Worm (Caenorhabditis elegans) whole organism, L2 larva: Measurements from ENCODE around the gene srv-32.

ENCODE experiments used
- C34F6.9 ChIP-seq: fragments of 150-350 bp; optimal IDR thresholded peaks from 2 replicates; lab custom pipeline; 2014; ENCODE audit warnings: missing biosample characterization, missing genetic modification characterization
- F13H6.1 ChIP-seq: sonication (generic microtip); optimal IDR thresholded peaks from 2 replicates; lab custom pipeline; 2016; ENCODE audit warnings: missing genetic modification characterization, missing compliant biosample characterization
- R02D3.7 ChIP-seq: fragments of 150-350 bp; optimal IDR thresholded peaks from 2 replicates; lab custom pipeline; 2014; ENCODE audit warnings: missing biosample characterization, missing genetic modification characterization
- Y55F3AM.14 ChIP-seq: fragments of 200-800 bp; sonication (Bioruptor generic); optimal IDR thresholded peaks from 2 replicates; lab custom pipeline; 2018; ENCODE audit warnings: mild to moderate bottlenecking, missing genetic modification characterization, missing compliant biosample characterization
- ZK546.5 ChIP-seq: sonication (generic microtip); optimal IDR thresholded peaks from 2 replicates; lab custom pipeline; 2017; ENCODE audit warnings: missing biosample characterization, missing genetic modification characterization
- alr-1 ChIP-seq: fragments of 150-350 bp; optimal IDR thresholded peaks from 2 replicates; lab custom pipeline; 2014; ENCODE audit warnings: missing biosample characterization, missing genetic modification characterization
- aly-2 ChIP-seq: fragments of 150-350 bp; optimal IDR thresholded peaks from 2 replicates; lab custom pipeline; 2014; ENCODE audit warnings: missing biosample characterization, missing genetic modification characterization
- ama-1 ChIP-seq: fragments of 150-350 bp; optimal IDR thresholded peaks from 2 replicates; lab custom pipeline; 2018; ENCODE audit warnings: inconsistent platforms
- blmp-1 ChIP-seq: sonication (generic microtip); optimal IDR thresholded peaks from 2 replicates; lab custom pipeline; 2017; ENCODE audit warnings: missing genetic modification characterization, mild to moderate bottlenecking, missing compliant biosample characterization, antibody characterized with exemption, moderate library complexity; ENCODE audit not compliant: insufficient read depth
- ceh-16 ChIP-seq: fragments of 150-350 bp; optimal IDR thresholded peaks from 2 replicates; lab custom pipeline; 2014; ENCODE audit warnings: missing biosample characterization, missing genetic modification characterization
- ceh-82 ChIP-seq: fragments of 150-350 bp; optimal IDR thresholded peaks from 2 replicates; lab custom pipeline; 2014; ENCODE audit warnings: missing biosample characterization, missing genetic modification characterization
- crh-2 ChIP-seq: sonication (generic microtip); optimal IDR thresholded peaks from 2 replicates; lab custom pipeline; 2017; ENCODE audit warnings: missing biosample characterization, missing genetic modification characterization
- egl-27 ChIP-seq: sonication (generic microtip); optimal IDR thresholded peaks from 3 replicates; lab custom pipeline; 2017; ENCODE audit warnings: missing biosample characterization, missing genetic modification reagents, missing genetic modification characterization
- elt-1 ChIP-seq: fragments of 150-350 bp; optimal IDR thresholded peaks from 2 replicates; lab custom pipeline; 2014; ENCODE audit warnings: missing biosample characterization, missing genetic modification characterization
- elt-3 ChIP-seq: sonication (generic microtip); optimal IDR thresholded peaks from 2 replicates; lab custom pipeline; 2017; ENCODE audit warnings: missing biosample characterization, missing genetic modification characterization
- fos-1 ChIP-seq: fragments of 150-350 bp; optimal IDR thresholded peaks from 2 replicates; lab custom pipeline; 2014; ENCODE audit warnings: missing biosample characterization, missing genetic modification characterization
- gmeb-1 ChIP-seq: fragments of 150-350 bp; optimal IDR thresholded peaks from 2 replicates; lab custom pipeline; 2014; ENCODE audit warnings: missing biosample characterization, missing genetic modification characterization
- lin-11 ChIP-seq: fragments of 150-350 bp; sonication (generic microtip); optimal IDR thresholded peaks from 2 replicates; lab custom pipeline; 2014; ENCODE audit warnings: missing biosample characterization, missing genetic modification characterization, inconsistent platforms, mixed read lengths
- lin-13 ChIP-seq: fragments of 150-350 bp; optimal IDR thresholded peaks from 2 replicates; lab custom pipeline; 2014; ENCODE audit warnings: missing biosample characterization, missing genetic modification reagents, missing genetic modification characterization
- lin-39 ChIP-seq: fragments of 150-350 bp; optimal IDR thresholded peaks from 2 replicates; lab custom pipeline; 2014; ENCODE audit warnings: missing biosample characterization, missing genetic modification reagents, missing genetic modification characterization
- lsy-2 ChIP-seq, 2 experiments: fragments of 150-350 bp in 1 of 2; sonication (generic microtip) in 1 of 2; optimal IDR thresholded peaks; 2 replicates each; lab custom pipeline; 2014 to 2017; ENCODE audit warnings: missing biosample characterization in 2 of 2, missing genetic modification characterization in 2 of 2
- mab-5 ChIP-seq: fragments of 150-350 bp; optimal IDR thresholded peaks from 2 replicates; lab custom pipeline; 2014; ENCODE audit warnings: missing biosample characterization, missing genetic modification characterization
- mbf-1 ChIP-seq: sonication (generic microtip); optimal IDR thresholded peaks from 2 replicates; lab custom pipeline; 2017; ENCODE audit warnings: missing biosample characterization, missing genetic modification characterization
- mdl-1 ChIP-seq, 2 experiments: fragments of 150-350 bp in 1 of 2; sonication (generic microtip) in 1 of 2; optimal IDR thresholded peaks; 2 replicates each; lab custom pipeline; 2017; ENCODE audit warnings: missing biosample characterization in 2 of 2, missing genetic modification characterization in 2 of 2
- nhr-10 ChIP-seq: sonication (generic microtip); optimal IDR thresholded peaks from 2 replicates; lab custom pipeline; 2017; ENCODE audit warnings: missing biosample characterization, missing genetic modification characterization
- nhr-11 ChIP-seq: fragments of 150-350 bp; optimal IDR thresholded peaks from 2 replicates; lab custom pipeline; 2014; ENCODE audit warnings: missing biosample characterization, missing genetic modification characterization
- nhr-12 ChIP-seq: fragments of 150-350 bp; optimal IDR thresholded peaks from 2 replicates; lab custom pipeline; 2014; ENCODE audit warnings: missing biosample characterization, missing genetic modification characterization
- nhr-129 ChIP-seq: fragments of 150-350 bp; optimal IDR thresholded peaks from 2 replicates; lab custom pipeline; 2014; ENCODE audit warnings: missing biosample characterization, missing genetic modification characterization
- nhr-21 ChIP-seq: fragments of 150-350 bp; optimal IDR thresholded peaks from 2 replicates; lab custom pipeline; 2014; ENCODE audit warnings: missing biosample characterization, missing genetic modification characterization
- nhr-23 ChIP-seq: fragments of 150-350 bp; optimal IDR thresholded peaks from 2 replicates; lab custom pipeline; 2014; ENCODE audit warnings: missing biosample characterization, missing genetic modification reagents, missing genetic modification characterization
- nhr-25 ChIP-seq: fragments of 150-350 bp; sonication (generic microtip); optimal IDR thresholded peaks from 3 replicates; lab custom pipeline; 2014; ENCODE audit warnings: missing biosample characterization, missing genetic modification characterization
- nhr-6 ChIP-seq: fragments of 150-350 bp; optimal IDR thresholded peaks from 2 replicates; lab custom pipeline; 2014; ENCODE audit warnings: missing biosample characterization, missing genetic modification characterization
- nhr-77 ChIP-seq: fragments of 150-350 bp; optimal IDR thresholded peaks from 2 replicates; lab custom pipeline; 2014; ENCODE audit warnings: missing biosample characterization, missing genetic modification characterization
- peb-1 ChIP-seq: fragments of 150-350 bp; optimal IDR thresholded peaks from 2 replicates; lab custom pipeline; 2014; ENCODE audit warnings: missing biosample characterization, missing genetic modification characterization
- sem-4 ChIP-seq: fragments of 150-350 bp; optimal IDR thresholded peaks from 2 replicates; lab custom pipeline; 2014; ENCODE audit warnings: missing biosample characterization, missing genetic modification reagents, missing genetic modification characterization
- skn-1 ChIP-seq: sonication (generic microtip); optimal IDR thresholded peaks from 2 replicates; lab custom pipeline; 2017; ENCODE audit warnings: missing biosample characterization, missing genetic modification characterization
- sma-3 ChIP-seq: sonication (generic microtip); optimal IDR thresholded peaks from 2 replicates; lab custom pipeline; 2016; ENCODE audit warnings: missing genetic modification reagents, missing genetic modification characterization, missing compliant biosample characterization
- sma-9 ChIP-seq, 2 experiments: fragments of 150-350 bp in 1 of 2; sonication (generic microtip) in 1 of 2; optimal IDR thresholded peaks; 2 replicates each; lab custom pipeline; 2014 to 2016; ENCODE audit warnings: missing genetic modification characterization in 2 of 2, mild to moderate bottlenecking in 1 of 2, missing biosample characterization in 1 of 2, missing compliant biosample characterization in 1 of 2, missing genetic modification reagents in 1 of 2, moderate library complexity in 1 of 2
- unc-39 ChIP-seq: fragments of 150-350 bp; optimal IDR thresholded peaks from 2 replicates; lab custom pipeline; 2014; ENCODE audit warnings: missing biosample characterization, missing genetic modification characterization
- unc-55 ChIP-seq: fragments of 150-350 bp; sonication (generic microtip); optimal IDR thresholded peaks from 3 replicates; lab custom pipeline; 2014; ENCODE audit warnings: missing biosample characterization, missing genetic modification reagents, missing genetic modification characterization
- unc-62 ChIP-seq: fragments of 150-350 bp; optimal IDR thresholded peaks from 2 replicates; lab custom pipeline; 2014; ENCODE audit warnings: missing biosample characterization, missing genetic modification reagents, missing genetic modification characterization
- ztf-1 ChIP-seq: fragments of 200-800 bp; sonication (Bioruptor generic); conservative IDR thresholded peaks from 2 replicates; pipeline ENCODE4 v1.3.6; 2022; ENCODE audit warnings: missing genetic modification characterization, missing compliant biosample characterization
- ztf-11 ChIP-seq: sonication (generic microtip); optimal IDR thresholded peaks from 2 replicates; lab custom pipeline; 2017; ENCODE audit warnings: missing biosample characterization, missing genetic modification characterization
- ztf-4 ChIP-seq: fragments of 150-350 bp; optimal IDR thresholded peaks from 2 replicates; lab custom pipeline; 2014; ENCODE audit warnings: missing biosample characterization, missing genetic modification characterization

srv-32 gene

DNA sequence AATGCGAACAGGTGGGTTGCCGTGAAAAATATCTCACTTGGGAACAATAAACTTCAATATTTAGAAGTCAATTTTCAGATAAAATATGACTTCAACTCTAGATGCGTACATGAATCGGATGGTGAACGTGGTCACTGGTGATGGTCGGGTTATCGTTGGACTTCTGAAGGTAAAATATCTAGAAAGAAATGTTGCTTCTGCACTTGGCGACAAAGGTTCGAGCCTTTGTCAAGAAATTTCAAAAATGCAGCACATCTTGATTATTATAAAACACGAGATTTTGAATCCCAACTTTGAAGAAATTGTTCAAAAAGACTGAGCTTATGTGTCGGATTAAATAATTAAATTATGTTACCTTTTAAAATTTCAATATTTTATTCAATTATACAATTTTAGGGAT is 44.4 kb upstream of the srv-32 start, which contains the start of gene lsm-8:
Gene lsm-8, plus strand, starts transcription at position 79 of the 400 bp plus-strand sequence.
- TF ChIP-seq unc-55 (GFP tag; lab: Kevin White, UChicago) (no peak), elt-3 (tag; lab: Kevin White, UChicago) (no peak), sem-4 (tag; lab: Kevin White, UChicago) (no peak), mab-5 (tag; lab: Kevin White, UChicago) (no peak), gmeb-1 (tag; lab: Kevin White, UChicago) (no peak), crh-2 (tag; lab: Kevin White, UChicago) (no peak), sma-9 (GFP tag; optimal IDR thresholded peaks at IDR 0.05; lab: Kevin White, UChicago) (no peak), sma-9 (tag; optimal IDR thresholded peaks at IDR 0.05; lab: Kevin White, UChicago) (no peak), C34F6.9 (tag; lab: Kevin White, UChicago) (no peak), blmp-1 (tag; lab: Kevin White, UChicago) (no peak), lin-39 (tag; lab: Kevin White, UChicago) (no peak), nhr-12 (no peak), ztf-1 (GFP tag; lab: Robert Waterston, UW) (no peak), ztf-4 (tag; lab: Kevin White, UChicago) (no peak), nhr-21 (tag; lab: Kevin White, UChicago) (no peak)

- TF ChIP-seq peb-1, result no peak
- no peak for TF ChIP-seq mbf-1 (tag; lab: Kevin White, UChicago)
- TF ChIP-seq crh-2 (tag; lab: Kevin White, UChicago), result no peak
- TF ChIP-seq elt-3 (tag; lab: Kevin White, UChicago), result no peak
- TF ChIP-seq C34F6.9 (tag; lab: Kevin White, UChicago), result no peak
- TF ChIP-seq sem-4 (tag; lab: Kevin White, UChicago), result no peak
- TF ChIP-seq egl-27 (tag; lab: Kevin White, UChicago), result no peak
- no peak for TF ChIP-seq R02D3.7 (tag; lab: Kevin White, UChicago)
- no peak for TF ChIP-seq lin-13 (GFP tag; lab: Kevin White, UChicago)
- TF ChIP-seq ZK546.5 (tag; lab: Kevin White, UChicago), result no peak
- TF ChIP-seq ceh-16 (tag; lab: Kevin White, UChicago), result no peak
- no peak for TF ChIP-seq nhr-6 (tag; lab: Kevin White, UChicago)
- no peak for TF ChIP-seq nhr-25 (tag; lab: Kevin White, UChicago)
- no peak for TF ChIP-seq lin-39 (tag; lab: Kevin White, UChicago)
- TF ChIP-seq nhr-10 (tag; lab: Kevin White, UChicago), result no peak
- TF ChIP-seq ceh-82 (tag; lab: Kevin White, UChicago), result no peak
These were observed 43.7 kb upstream of the srv-32 start for ce11 chrIV:6325772-6326171.

DNA sequence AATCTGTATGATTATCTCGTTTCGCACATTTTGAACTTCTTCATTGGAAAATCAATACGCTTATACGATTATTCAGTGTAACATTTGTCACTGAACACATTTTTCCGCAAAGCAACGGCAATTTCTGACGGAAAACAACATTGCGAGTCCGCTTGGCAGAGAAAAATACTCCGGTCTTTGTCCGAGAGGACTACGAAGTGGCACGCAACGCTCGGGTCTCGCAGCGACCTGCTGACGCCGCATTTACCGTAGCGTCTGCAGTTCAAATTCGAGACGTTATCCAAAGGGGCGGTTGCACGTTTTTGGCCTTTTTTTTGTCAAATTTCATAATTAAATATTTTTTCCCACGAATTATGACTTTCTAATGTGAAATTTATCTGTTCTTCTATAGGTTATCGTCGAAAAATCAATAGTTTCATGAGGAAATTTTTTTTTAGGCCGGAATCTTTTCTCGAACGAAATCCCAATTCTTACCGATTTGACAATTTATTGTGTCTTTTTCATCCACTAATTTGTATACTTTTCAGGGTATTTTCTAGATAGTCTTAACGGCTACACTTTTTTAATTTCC is 41.7 kb upstream of the srv-32 start, which contains the start of gene sqd-1:
Gene sqd-1, plus strand, starts transcription at position 521 of the 571 bp plus-strand sequence.
- peak; percentile 100 for TF ChIP-seq ZK546.5 (tag; lab: Kevin White, UChicago)
- peak; percentile 39 for TF ChIP-seq unc-62 (GFP tag; lab: Kevin White, UChicago)
- peak; percentile 60 for TF ChIP-seq ama-1 (lab: Kevin White, UChicago)
- TF ChIP-seq ztf-11 (tag; lab: Kevin White, UChicago), result no peak
- no peak for TF ChIP-seq lin-39 (tag; lab: Kevin White, UChicago)
- peak; percentile 96 for TF ChIP-seq lin-13 (GFP tag; lab: Kevin White, UChicago)
- TF ChIP-seq mab-5 (tag; lab: Kevin White, UChicago), result peak; percentile 88
- no peak for TF ChIP-seq ztf-1 (GFP tag; lab: Robert Waterston, UW)
- peak; percentile 91 for TF ChIP-seq ceh-82 (tag; lab: Kevin White, UChicago)
- peak; percentile 56 for TF ChIP-seq nhr-77 (tag; lab: Kevin White, UChicago)
- no peak for TF ChIP-seq nhr-11 (tag; lab: Kevin White, UChicago)
- TF ChIP-seq sma-9 (GFP tag; optimal IDR thresholded peaks at IDR 0.05; lab: Kevin White, UChicago), result peak; percentile 98
- TF ChIP-seq sma-9 (tag; optimal IDR thresholded peaks at IDR 0.05; lab: Kevin White, UChicago), result no peak
- TF ChIP-seq blmp-1 (tag; lab: Kevin White, UChicago), result peak; percentile 67
- peak; percentile 85 for TF ChIP-seq fos-1
- TF ChIP-seq mdl-1 (tag; optimal IDR thresholded peaks at IDR 0.05; lab: Kevin White, UChicago), result peak; percentile 27 to 69
- no peak for TF ChIP-seq peb-1
- TF ChIP-seq unc-55 (GFP tag; lab: Kevin White, UChicago), result peak; percentile 98
- TF ChIP-seq crh-2 (tag; lab: Kevin White, UChicago), result peak; percentile 96
- peak; percentile 95 for TF ChIP-seq F13H6.1 (tag; lab: Kevin White, UChicago)
- TF ChIP-seq nhr-129 (tag; lab: Kevin White, UChicago), result peak; percentile 89
- TF ChIP-seq nhr-10 (tag; lab: Kevin White, UChicago), result peak; percentile 88
- no peak for TF ChIP-seq elt-1 (tag; lab: Kevin White, UChicago)
- peak; percentile 98 to 99 for TF ChIP-seq lsy-2 (tag; optimal IDR thresholded peaks at IDR 0.05; lab: Kevin White, UChicago)
- TF ChIP-seq sma-3 (GFP tag; lab: Kevin White, UChicago), result peak; percentile 97
- TF ChIP-seq ceh-16 (tag; lab: Kevin White, UChicago), result peak; percentile 94
- TF ChIP-seq alr-1, result no peak
- TF ChIP-seq aly-2 (tag; lab: Kevin White, UChicago), result no peak
- peak; percentile 91 for TF ChIP-seq egl-27 (tag; lab: Kevin White, UChicago)
- TF ChIP-seq nhr-21 (tag; lab: Kevin White, UChicago), result peak; percentile 97
- TF ChIP-seq skn-1 (tag; lab: Kevin White, UChicago), result peak; percentile 68
- peak; percentile 84 for TF ChIP-seq ztf-4 (tag; lab: Kevin White, UChicago)
- TF ChIP-seq elt-3 (tag; lab: Kevin White, UChicago), result no peak
- TF ChIP-seq sem-4 (tag; lab: Kevin White, UChicago), result peak; percentile 86
- no peak for TF ChIP-seq nhr-23 (tag; lab: Kevin White, UChicago)
- TF ChIP-seq unc-39 (tag; lab: Kevin White, UChicago), result no peak
- peak; percentile 95 for TF ChIP-seq C34F6.9 (tag; lab: Kevin White, UChicago)
- peak; percentile 99 for TF ChIP-seq lin-11 (tag; lab: Kevin White, UChicago)
- peak; percentile 97 for TF ChIP-seq nhr-25 (tag; lab: Kevin White, UChicago)
- TF ChIP-seq Y55F3AM.14 (GFP tag; lab: Kevin White, UChicago), result peak; percentile 84
